Worm (Caenorhabditis elegans): Measurements from ENCODE around the gene unc-64.

Gene unc-64

DNA sequence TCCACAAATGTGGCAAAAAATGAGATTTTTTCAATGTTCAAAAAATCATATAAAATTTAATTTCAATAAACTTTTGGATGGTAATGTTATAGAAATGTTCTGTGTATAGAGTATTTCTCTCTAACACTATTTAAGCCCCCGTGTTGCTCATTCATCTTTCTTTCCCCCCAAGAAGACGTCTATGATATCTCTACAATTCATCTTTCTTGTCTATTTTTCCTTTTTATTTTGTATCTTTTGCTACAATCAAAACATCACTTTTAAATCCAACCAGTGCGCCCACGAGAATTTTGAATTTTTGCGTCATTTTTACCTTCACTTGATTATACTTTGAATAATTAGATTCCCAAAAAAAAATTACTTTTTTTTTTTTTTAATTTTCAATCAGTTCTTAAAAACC lies 4.3 kb upstream of the unc-64 start:
- TF ChIP-seq pha-4 (tag; optimal IDR thresholded peaks at IDR 0.05): no peak
- TF ChIP-seq ceh-40 (GFP tag; IDR thresholded peaks at IDR 0.05): no peak
- TF ChIP-seq nfya-1 (tag; optimal IDR thresholded peaks at IDR 0.05; ENCODE audit: borderline replicate concordance, insufficient read depth): no peak
- TF ChIP-seq nhr-120 (GFP tag; IDR thresholded peaks at IDR 0.05): no peak

DNA sequence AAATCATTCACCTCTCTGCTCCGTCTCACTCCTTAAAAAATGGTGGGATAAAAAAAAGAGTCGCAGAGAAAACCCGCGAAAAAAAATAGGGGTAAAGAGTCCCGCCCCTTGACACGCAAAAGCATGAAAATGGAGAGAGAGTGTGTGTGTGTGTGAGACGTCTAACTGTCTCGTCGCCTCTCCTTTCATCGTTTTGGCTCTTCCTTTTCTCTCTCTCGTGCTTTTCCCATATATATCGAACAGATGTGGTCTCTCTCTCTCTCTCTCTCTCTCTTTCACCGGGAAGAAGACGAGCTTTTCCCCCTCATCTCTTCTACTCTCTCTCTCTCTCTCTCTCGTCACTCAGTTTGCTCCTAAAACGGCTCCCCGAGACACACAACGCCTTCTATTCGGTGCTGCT lies 1.3 kb upstream of the unc-64 start:
- TF ChIP-seq mcd-1 (GFP tag; IDR thresholded peaks at IDR 0.05) (peak; percentile 48), chd-7 (tag; optimal IDR thresholded peaks at IDR 0.05) (peak; percentile 2), hrde-1 (tag; optimal IDR thresholded peaks at IDR 0.05; ENCODE audit: borderline replicate concordance) (no peak), B0261.1 (tag; optimal IDR thresholded peaks at IDR 0.05) (no peak), F22D6.2 (tag; optimal IDR thresholded peaks at IDR 0.05) (no peak), atf-7 (tag; optimal IDR thresholded peaks at IDR 0.05) (peak; percentile 27), athp-1 (tag; optimal IDR thresholded peaks at IDR 0.05) (no peak), lin-35 (GFP tag; optimal IDR thresholded peaks at IDR 0.05) (peak in 1 of 3 experiments; percentile 58), ekl-4 (GFP tag; IDR thresholded peaks at IDR 0.05) (0 out of 2 replicates have a peak, but pooled peaks have one; percentile 49), tbp1 (GFP tag; optimal IDR thresholded peaks at IDR 0.05) (peak; percentile 2), ZK185.1 (tag; optimal IDR thresholded peaks at IDR 0.05; ENCODE audit: poor library complexity, severe bottlenecking) (no peak), akir-1 (GFP tag; optimal IDR thresholded peaks at IDR 0.05) (no peak), nhr-27 (tag; optimal IDR thresholded peaks at IDR 0.05) (no peak), madf-10 (tag; optimal IDR thresholded peaks at IDR 0.05) (peak; percentile 8), egrh-3 (GFP tag; IDR thresholded peaks at IDR 0.05) (peak; percentile 53), him-1 (tag; optimal IDR thresholded peaks at IDR 0.05) (no peak), dox-1 (GFP tag; IDR thresholded peaks at IDR 0.05) (peak; percentile 66), sea-2 (GFP tag; IDR thresholded peaks at IDR 0.05) (no peak), hsf-1 (GFP tag; IDR thresholded peaks at IDR 0.05) (no peak), nhr-80 (tag; optimal IDR thresholded peaks at IDR 0.05) (peak; percentile 37), lin-26 (GFP tag; IDR thresholded peaks at IDR 0.05) (0 out of 2 replicates have a peak, but pooled peaks have one; percentile 29), let-526 (GFP tag; IDR thresholded peaks at IDR 0.05) (no peak), cebp-1 (GFP tag; IDR thresholded peaks at IDR 0.05) (no peak), cebp-1 (tag; optimal IDR thresholded peaks at IDR 0.05) (peak; percentile 70), F55B11.4 (tag; optimal IDR thresholded peaks at IDR 0.05; ENCODE audit: borderline replicate concordance, insufficient read depth) (no peak), T26A5.8 (tag; optimal IDR thresholded peaks at IDR 0.05) (no peak), K12H6.12 (tag; optimal IDR thresholded peaks at IDR 0.05) (peak; percentile 68), ceh-27 (GFP tag; optimal IDR thresholded peaks at IDR 0.05) (peak; percentile 61), F49E8.2 (tag; optimal IDR thresholded peaks at IDR 0.05; ENCODE audit: insufficient read depth) (no peak), Y53F4B.3 (GFP tag; IDR thresholded peaks at IDR 0.05) (no peak), Y79H2A.3 (GFP tag; conservative IDR thresholded peaks at IDR 0.05) (no peak), F52B5.7 (tag; optimal IDR thresholded peaks at IDR 0.05) (no peak), ets-4 (GFP tag; optimal IDR thresholded peaks at IDR 0.05) (no peak), C06A6.2 (GFP tag; conservative IDR thresholded peaks at IDR 0.05) (no peak), lsy-27 (tag; optimal IDR thresholded peaks at IDR 0.05; ENCODE audit: borderline replicate concordance, insufficient read depth) (no peak), attf-5 (GFP tag; optimal IDR thresholded peaks at IDR 0.05) (peak; percentile 62), snpc-1.1 (tag; optimal IDR thresholded peaks at IDR 0.05; ENCODE audit: insufficient read depth) (no peak), F39B2.1 (GFP tag; IDR thresholded peaks at IDR 0.05) (no peak), unc-62 (GFP tag; optimal IDR thresholded peaks at IDR 0.05) (no peak), attf-3 (GFP tag; conservative IDR thresholded peaks at IDR 0.05) (no peak), nfyb-1 (GFP tag; IDR thresholded peaks at IDR 0.05) (peak; percentile 21; the same call in 1 of the 2 replicates), Y56A3A.18 (GFP tag; IDR thresholded peaks at IDR 0.05) (no peak), fkh-3 (tag; optimal IDR thresholded peaks at IDR 0.05) (no peak)
